Worm (Caenorhabditis elegans) whole organism, early embryonic: Measurements from ENCODE around the gene lgg-3.

Experiments used
- B0310.2 ChIP-seq: sonication (generic microtip); optimal IDR thresholded peaks from 2 replicates; lab custom pipeline; 2016; ENCODE audit warnings: mild to moderate bottlenecking, missing genetic modification characterization, missing compliant biosample characterization
- F13C5.2 ChIP-seq: sonication (generic microtip); optimal IDR thresholded peaks from 2 replicates; lab custom pipeline; 2017; ENCODE audit warnings: mild to moderate bottlenecking, missing genetic modification characterization, inconsistent platforms, missing compliant biosample characterization
- aly-1 ChIP-seq: sonication (generic microtip); optimal IDR thresholded peaks from 2 replicates; lab custom pipeline; 2016; ENCODE audit warnings: missing genetic modification characterization, missing compliant biosample characterization
- ama-1 ChIP-seq: fragments of 150-350 bp; optimal IDR thresholded peaks from 2 replicates; lab custom pipeline; 2014
- ceh-13 ChIP-seq: fragments of 200-800 bp; sonication (Bioruptor generic); optimal IDR thresholded peaks from 2 replicates; lab custom pipeline; 2018; ENCODE audit warnings: mild to moderate bottlenecking, missing genetic modification characterization, missing compliant biosample characterization
- ceh-36 ChIP-seq: sonication (generic microtip); optimal IDR thresholded peaks from 2 replicates; lab custom pipeline; 2016; ENCODE audit warnings: missing genetic modification characterization, inconsistent platforms, missing compliant biosample characterization
- ets-7 ChIP-seq: sonication (generic microtip); optimal IDR thresholded peaks from 2 replicates; lab custom pipeline; 2016; ENCODE audit warnings: missing genotype, missing genetic modification characterization, missing compliant biosample characterization
- flt-1 ChIP-seq: fragments of 200-800 bp; sonication (Bioruptor generic); IDR thresholded peaks from 2 replicates; pipeline ENCODE4 v1.3.6; 2022; ENCODE audit warnings: missing genetic modification characterization, missing compliant biosample characterization
- hmbx-1 ChIP-seq: sonication (generic microtip); optimal IDR thresholded peaks from 2 replicates; lab custom pipeline; 2016; ENCODE audit warnings: mild to moderate bottlenecking, missing genetic modification characterization, missing compliant biosample characterization
- hmg-4 ChIP-seq: fragments of 200-800 bp; sonication (Bioruptor generic); optimal IDR thresholded peaks from 2 replicates; lab custom pipeline; 2018; ENCODE audit warnings: mild to moderate bottlenecking, missing genetic modification characterization, missing compliant biosample characterization
- hnd-1 ChIP-seq: sonication (generic microtip); optimal IDR thresholded peaks from 2 replicates; lab custom pipeline; 2016; ENCODE audit warnings: missing genetic modification characterization, missing compliant biosample characterization
- pes-1 ChIP-seq: fragments of 200-800 bp; sonication (Bioruptor generic); IDR thresholded peaks from 2 replicates; pipeline ENCODE4 v1.3.6; 2022; ENCODE audit warnings: missing genetic modification reagents, missing genetic modification characterization, missing compliant biosample characterization
- scrt-1 ChIP-seq: fragments of 200-800 bp; sonication (Bioruptor generic); IDR thresholded peaks from 2 replicates; pipeline ENCODE4 v1.3.6; 2022; ENCODE audit warnings: missing genetic modification characterization, missing compliant biosample characterization
- sea-1 ChIP-seq: fragments of 200-800 bp; sonication (Bioruptor generic); conservative IDR thresholded peaks from 2 replicates; pipeline ENCODE4 v1.3.6; 2022; ENCODE audit warnings: missing genetic modification characterization, missing compliant biosample characterization
- tbx-11 ChIP-seq: fragments of 200-800 bp; sonication (Bioruptor generic); IDR thresholded peaks from 2 replicates; pipeline ENCODE4 v1.3.6; 2022; ENCODE audit warnings: missing genetic modification characterization, missing compliant biosample characterization
- tbx-37 ChIP-seq: fragments of 200-800 bp; sonication (Bioruptor generic); conservative IDR thresholded peaks from 2 replicates; pipeline ENCODE4 v1.3.6; 2022; ENCODE audit warnings: missing genetic modification reagents, missing genetic modification characterization, missing compliant biosample characterization
- tra-4 ChIP-seq: sonication (generic microtip); optimal IDR thresholded peaks from 2 replicates; lab custom pipeline; 2017; ENCODE audit warnings: missing genetic modification characterization, missing compliant biosample characterization

Gene lgg-3

ce11 chrIII:5674196-5674595, 23.6 kb downstream of the lgg-3 start:
- TF ChIP-seq ceh-36 (tag; lab: Kevin White, UChicago) (no peak), F13C5.2 (tag; lab: Kevin White, UChicago) (no peak), hmbx-1 (tag; lab: Kevin White, UChicago) (no peak), hmg-4 (no peak), sea-1 (GFP tag; lab: Robert Waterston, UW) (no peak), B0310.2 (tag; lab: Kevin White, UChicago) (no peak), scrt-1 (GFP tag; lab: Robert Waterston, UW) (no peak), tbx-11 (no peak), ets-7 (tag; lab: Kevin White, UChicago) (no peak), hnd-1 (tag; lab: Kevin White, UChicago) (no peak), aly-1 (no peak), tra-4 (tag; lab: Kevin White, UChicago) (no peak), tbx-37 (GFP tag; lab: Robert Waterston, UW) (no peak), pes-1 (GFP tag; lab: Robert Waterston, UW) (no peak), flt-1 (no peak), ceh-13 (GFP tag; lab: Kevin White, UChicago) (no peak), ama-1 (lab: Kevin White, UChicago) (no peak)

ce11 chrIII:5667952-5668489, 29.8 kb downstream of the lgg-3 start:
- no peak for TF ChIP-seq aly-1
- TF ChIP-seq tbx-11, result 0 out of 2 replicates have a peak, but pooled peaks have one; percentile 13
- TF ChIP-seq hmg-4, result peak; percentile 1

- TF ChIP-seq tbx-37 (GFP tag; lab: Robert Waterston, UW) (no peak), ceh-36 (tag; lab: Kevin White, UChicago) (no peak), hmg-4 (no peak), hnd-1 (tag; lab: Kevin White, UChicago) (no peak), hmbx-1 (tag; lab: Kevin White, UChicago) (no peak), ama-1 (lab: Kevin White, UChicago) (no peak), tra-4 (tag; lab: Kevin White, UChicago) (no peak)
Measured at ce11 chrIII:5665710-5666109, 32.1 kb downstream of the lgg-3 start.

- TF ChIP-seq tbx-37 (GFP tag; lab: Robert Waterston, UW) (no peak), scrt-1 (GFP tag; lab: Robert Waterston, UW) (no peak), pes-1 (GFP tag; lab: Robert Waterston, UW) (no peak), tbx-11 (no peak), ceh-13 (GFP tag; lab: Kevin White, UChicago) (no peak), aly-1 (no peak), tra-4 (tag; lab: Kevin White, UChicago) (no peak), ets-7 (tag; lab: Kevin White, UChicago) (no peak), flt-1 (no peak), F13C5.2 (tag; lab: Kevin White, UChicago) (no peak), sea-1 (GFP tag; lab: Robert Waterston, UW) (no peak), ama-1 (lab: Kevin White, UChicago) (no peak), B0310.2 (tag; lab: Kevin White, UChicago) (no peak), hnd-1 (tag; lab: Kevin White, UChicago) (no peak), ceh-36 (tag; lab: Kevin White, UChicago) (no peak), hmg-4 (no peak), hmbx-1 (tag; lab: Kevin White, UChicago) (no peak)
Measured at ce11 chrIII:5665278-5665677, 32.5 kb downstream of the lgg-3 start.

ce11 chrIII:5663933-5664332, 33.9 kb downstream of the lgg-3 start, which contains the start of gene par-3:
Gene par-3 (plus strand): TSS chrIII:5664233.
- no peak for TF ChIP-seq F13C5.2 (tag; lab: Kevin White, UChicago)
- no peak for TF ChIP-seq tra-4 (tag; lab: Kevin White, UChicago)
- no peak for TF ChIP-seq B0310.2 (tag; lab: Kevin White, UChicago)
- no peak for TF ChIP-seq hnd-1 (tag; lab: Kevin White, UChicago)
- no peak for TF ChIP-seq scrt-1 (GFP tag; lab: Robert Waterston, UW)
- no peak for TF ChIP-seq ceh-36 (tag; lab: Kevin White, UChicago)
- no peak for TF ChIP-seq tbx-11
- TF ChIP-seq flt-1, result no peak
- no peak for TF ChIP-seq ceh-13 (GFP tag; lab: Kevin White, UChicago)
- no peak for TF ChIP-seq hmg-4
- no peak for TF ChIP-seq tbx-37 (GFP tag; lab: Robert Waterston, UW)
- no peak for TF ChIP-seq ama-1 (lab: Kevin White, UChicago)
- no peak for TF ChIP-seq hmbx-1 (tag; lab: Kevin White, UChicago)
- TF ChIP-seq sea-1 (GFP tag; lab: Robert Waterston, UW), result no peak
- no peak for TF ChIP-seq pes-1 (GFP tag; lab: Robert Waterston, UW)
- no peak for TF ChIP-seq aly-1
- TF ChIP-seq ets-7 (tag; lab: Kevin White, UChicago), result no peak

- TF ChIP-seq ceh-36 (tag; lab: Kevin White, UChicago) (no peak), ets-7 (tag; lab: Kevin White, UChicago) (no peak), ama-1 (lab: Kevin White, UChicago) (no peak), tbx-11 (no peak), scrt-1 (GFP tag; lab: Robert Waterston, UW) (no peak), ceh-13 (GFP tag; lab: Kevin White, UChicago) (no peak), tra-4 (tag; lab: Kevin White, UChicago) (no peak), F13C5.2 (tag; lab: Kevin White, UChicago) (no peak), tbx-37 (GFP tag; lab: Robert Waterston, UW) (no peak), sea-1 (GFP tag; lab: Robert Waterston, UW) (no peak), aly-1 (no peak), hmg-4 (no peak), pes-1 (GFP tag; lab: Robert Waterston, UW) (no peak), B0310.2 (tag; lab: Kevin White, UChicago) (no peak), hmbx-1 (tag; lab: Kevin White, UChicago) (no peak), hnd-1 (tag; lab: Kevin White, UChicago) (no peak), flt-1 (no peak)
Measured at ce11 chrIII:5663521-5663920, 34.3 kb downstream of the lgg-3 start.

- TF ChIP-seq tra-4 (tag; lab: Kevin White, UChicago) (no peak), ceh-36 (tag; lab: Kevin White, UChicago) (no peak), sea-1 (GFP tag; lab: Robert Waterston, UW) (no peak), ama-1 (lab: Kevin White, UChicago) (no peak), tbx-37 (GFP tag; lab: Robert Waterston, UW) (no peak), ets-7 (tag; lab: Kevin White, UChicago) (no peak)
Measured at ce11 chrIII:5660976-5661375, 36.8 kb downstream of the lgg-3 start, which contains the start of gene F54E7.6. Gene F54E7.6 (minus strand): TSS chrIII:5661085.
